Fruit fly (Drosophila melanogaster) whole organism, embryonic: Measurements from ENCODE around the gene HtrA2.

Experiments
- Awh ChIP-seq: fragments of 200-800 bp; sonication (Bioruptor generic); IDR thresholded peaks from 2 replicates; pipeline ENCODE4, ENCODE4 v1.3.6; 2022; ENCODE audit warnings: missing biosample characterization, missing genetic modification characterization
- CG10267 ChIP-seq: fragments of 200-800 bp; sonication (Bioruptor generic); optimal IDR thresholded peaks from 2 replicates; lab custom pipeline; 2018; ENCODE audit warnings: missing biosample characterization, mild to moderate bottlenecking, missing genetic modification characterization, moderate library complexity
- CG10979 ChIP-seq: fragments of 200-800 bp; sonication (Bioruptor generic); optimal IDR thresholded peaks from 2 replicates; lab custom pipeline; 2018; ENCODE audit warnings: missing biosample characterization, mild to moderate bottlenecking, missing genetic modification characterization, moderate library complexity
- CG11398 ChIP-seq: fragments of 200-800 bp; sonication (Bioruptor generic); optimal IDR thresholded peaks from 2 replicates; lab custom pipeline; 2016; ENCODE audit warnings: missing biosample characterization, missing genetic modification characterization
- CG11456 ChIP-seq: fragments of 200-800 bp; sonication (Bioruptor generic); IDR thresholded peaks from 3 replicates; pipeline ENCODE4 v1.3.6; 2022; ENCODE audit warnings: missing biosample characterization, missing genetic modification characterization
- CG12391 ChIP-seq: fragments of 200-800 bp; sonication (Bioruptor generic); optimal IDR thresholded peaks from 3 replicates; lab custom pipeline; 2018; ENCODE audit warnings: missing biosample characterization, mild to moderate bottlenecking, missing genetic modification characterization, moderate library complexity
- CG13624 ChIP-seq: fragments of 200-800 bp; sonication (Bioruptor generic); optimal IDR thresholded peaks from 2 replicates; lab custom pipeline; 2016; ENCODE audit warnings: missing biosample characterization, missing genetic modification characterization
- CG15514 ChIP-seq: fragments of 200-800 bp; sonication (Bioruptor generic); optimal IDR thresholded peaks from 3 replicates; lab custom pipeline; 2017; ENCODE audit warnings: missing biosample characterization, missing genetic modification characterization, mild to moderate bottlenecking, moderate library complexity, missing genetic modification reagents
- CG2678 ChIP-seq: fragments of 200-800 bp; sonication (Bioruptor generic); optimal IDR thresholded peaks from 3 replicates; lab custom pipeline; 2019; ENCODE audit warnings: missing biosample characterization, mild to moderate bottlenecking, missing genetic modification characterization, moderate library complexity
- CG2875 ChIP-seq: fragments of 200-800 bp; sonication (Bioruptor generic); optimal IDR thresholded peaks from 2 replicates; lab custom pipeline; 2017; ENCODE audit warnings: missing biosample characterization, mild to moderate bottlenecking, missing genetic modification characterization, missing genetic modification reagents
- CG3847 ChIP-seq: fragments of 200-800 bp; sonication (Bioruptor generic); IDR thresholded peaks from 2 replicates; pipeline ENCODE4 v1.3.6; 2022; ENCODE audit warnings: missing biosample characterization, missing genetic modification characterization
- CG6683 ChIP-seq: fragments of 200-800 bp; sonication (Bioruptor generic); optimal IDR thresholded peaks from 2 replicates; lab custom pipeline; 2017; ENCODE audit warnings: missing biosample characterization, mild to moderate bottlenecking, missing genetic modification characterization, missing genetic modification reagents
- CG7963 ChIP-seq: fragments of 200-800 bp; sonication (Bioruptor generic); IDR thresholded peaks from 3 replicates; pipeline ENCODE4 v1.3.6; 2022; ENCODE audit warnings: missing biosample characterization, missing genetic modification characterization; ENCODE audit not compliant: partially characterized antibody
- CG8944 ChIP-seq: fragments of 200-800 bp; sonication (Bioruptor generic); optimal IDR thresholded peaks from 3 replicates; lab custom pipeline; 2016; ENCODE audit warnings: missing biosample characterization, missing genetic modification characterization
- Doc2 ChIP-seq: fragments of 200-800 bp; sonication (Bioruptor generic); IDR thresholded peaks from 2 replicates; pipeline ENCODE4 v1.3.6; 2022; ENCODE audit warnings: missing biosample characterization, missing genetic modification characterization
- Elba2 ChIP-seq: fragments of 200-800 bp; sonication (Bioruptor generic); optimal IDR thresholded peaks from 3 replicates; lab custom pipeline; 2016; ENCODE audit warnings: missing biosample characterization, missing genetic modification characterization
- H2.0 ChIP-seq: fragments of 200-800 bp; sonication (Bioruptor generic); IDR thresholded peaks from 2 replicates; pipeline ENCODE4 v1.3.6; 2022; ENCODE audit warnings: missing biosample characterization, missing genetic modification characterization
- Lpt ChIP-seq: fragments of >200 bp; optimal IDR thresholded peaks from 2 replicates; lab custom pipeline; 2018; ENCODE audit warnings: missing biosample characterization, missing genetic modification characterization
- Med ChIP-seq: fragments of 200-800 bp; sonication (Bioruptor generic); peaks from one replicate; lab custom pipeline; 2016; ENCODE audit warnings: missing biosample characterization, missing genetic modification characterization, mild to moderate bottlenecking, inconsistent platforms, moderate library complexity
- Mrtf ChIP-seq: fragments of 200-800 bp; sonication (Bioruptor generic); IDR thresholded peaks from 3 replicates; pipeline ENCODE4 v1.3.6; 2022; ENCODE audit warnings: missing biosample characterization, missing genetic modification characterization
- Oaz ChIP-seq: fragments of 200-800 bp; sonication (Bioruptor generic); IDR thresholded peaks from 2 replicates; pipeline ENCODE4 v1.3.6; 2022; ENCODE audit warnings: missing biosample characterization, missing genetic modification characterization
- Ravus ChIP-seq: fragments of 200-800 bp; sonication (Bioruptor generic); IDR thresholded peaks from 2 replicates; pipeline ENCODE4 v1.3.6; 2022; ENCODE audit warnings: missing biosample characterization, missing genetic modification characterization
- Six4 ChIP-seq: fragments of 200-800 bp; sonication (Bioruptor generic); optimal IDR thresholded peaks from 2 replicates; lab custom pipeline; 2016; ENCODE audit warnings: missing biosample characterization, missing genetic modification characterization
- Vsx1 ChIP-seq: fragments of 200-800 bp; sonication (Bioruptor generic); optimal IDR thresholded peaks from 2 replicates; lab custom pipeline; 2017; ENCODE audit warnings: missing biosample characterization, mild to moderate bottlenecking, missing genetic modification characterization, missing genetic modification reagents
- cas ChIP-seq: fragments of 200-800 bp; sonication (Bioruptor generic); IDR thresholded peaks from 2 replicates; pipeline ENCODE4 v1.3.6; 2022; ENCODE audit warnings: missing biosample characterization, missing genetic modification characterization
- cg ChIP-seq: fragments of 200-800 bp; sonication (Bioruptor generic); optimal IDR thresholded peaks from 3 replicates; lab custom pipeline; 2019; ENCODE audit warnings: missing biosample characterization, mild to moderate bottlenecking, missing genetic modification characterization, moderate library complexity
- croc ChIP-seq: fragments of 200-800 bp; sonication (Bioruptor generic); conservative IDR thresholded peaks from 3 replicates; pipeline ENCODE4 v1.3.6; 2022; ENCODE audit warnings: missing biosample characterization, missing genetic modification characterization
- dimm ChIP-seq: fragments of 200-800 bp; sonication (Bioruptor generic); IDR thresholded peaks from 2 replicates; pipeline ENCODE4 v1.3.6; 2022; ENCODE audit warnings: missing biosample characterization, missing genetic modification characterization
- disco-r ChIP-seq: fragments of 200-800 bp; sonication (Bioruptor generic); optimal IDR thresholded peaks from 2 replicates; lab custom pipeline; 2016; ENCODE audit warnings: missing biosample characterization, missing genetic modification characterization
- dmrt11E ChIP-seq: fragments of 200-800 bp; sonication (Bioruptor generic); optimal IDR thresholded peaks from 3 replicates; lab custom pipeline; 2018; ENCODE audit warnings: missing biosample characterization, mild to moderate bottlenecking, missing genetic modification characterization, moderate library complexity
- gfzf ChIP-seq: fragments of 200-800 bp; sonication (Bioruptor generic); optimal IDR thresholded peaks from 2 replicates; lab custom pipeline; 2016; ENCODE audit warnings: missing biosample characterization, mild to moderate bottlenecking, missing genetic modification characterization, moderate library complexity
- ham ChIP-seq: fragments of 200-800 bp; sonication (Bioruptor generic); IDR thresholded peaks from 2 replicates; pipeline ENCODE4 v1.3.6; 2022; ENCODE audit warnings: missing biosample characterization, missing genetic modification characterization
- hth ChIP-seq: fragments of >200 bp; optimal IDR thresholded peaks from 2 replicates; lab custom pipeline; 2017; ENCODE audit warnings: inconsistent platforms
- ken ChIP-seq: fragments of 200-800 bp; sonication (Bioruptor generic); IDR thresholded peaks from 3 replicates; pipeline ENCODE4 v1.3.6; 2022; ENCODE audit warnings: missing biosample characterization, missing genetic modification characterization
- knrl ChIP-seq: fragments of 200-800 bp; sonication (Bioruptor generic); IDR thresholded peaks from 3 replicates; pipeline ENCODE4 v1.3.6; 2022; ENCODE audit warnings: missing biosample characterization, missing genetic modification characterization; ENCODE audit not compliant: partially characterized antibody
- lbe ChIP-seq: fragments of 200-800 bp; sonication (Bioruptor generic); optimal IDR thresholded peaks from 2 replicates; lab custom pipeline; 2016; ENCODE audit warnings: missing biosample characterization, mild to moderate bottlenecking, missing genetic modification characterization
- nerfin-1 ChIP-seq: fragments of 200-800 bp; sonication (Bioruptor generic); optimal IDR thresholded peaks from 3 replicates; lab custom pipeline; 2019; ENCODE audit warnings: missing biosample characterization, mild to moderate bottlenecking, missing genetic modification characterization, moderate library complexity
- otp ChIP-seq: fragments of 200-800 bp; sonication (Bioruptor generic); IDR thresholded peaks from 3 replicates; pipeline ENCODE4, ENCODE4 v1.3.6; 2022; ENCODE audit warnings: missing biosample characterization, missing genetic modification characterization
- pb ChIP-seq: fragments of 200-800 bp; sonication (Bioruptor generic); optimal IDR thresholded peaks from 3 replicates; lab custom pipeline; 2016; ENCODE audit warnings: missing biosample characterization, missing genetic modification characterization
- peb ChIP-seq: fragments of 200-800 bp; sonication (Bioruptor generic); IDR thresholded peaks from 2 replicates; pipeline ENCODE4 v1.3.6; 2022; ENCODE audit warnings: missing biosample characterization, missing genetic modification characterization
- sens-2 ChIP-seq: fragments of 200-800 bp; sonication (Bioruptor generic); IDR thresholded peaks from 2 replicates; pipeline ENCODE4 v1.3.6; 2022; ENCODE audit warnings: missing biosample characterization, missing genetic modification characterization
- slou ChIP-seq: fragments of 200-800 bp; sonication (Bioruptor generic); optimal IDR thresholded peaks from 3 replicates; lab custom pipeline; 2016; ENCODE audit warnings: missing biosample characterization, missing genetic modification characterization
- so ChIP-seq: fragments of 200-800 bp; sonication (Bioruptor generic); IDR thresholded peaks from 3 replicates; pipeline ENCODE4 v1.3.6; 2022; ENCODE audit warnings: missing biosample characterization, missing genetic modification characterization
- stwl ChIP-seq: fragments of 200-800 bp; sonication (Bioruptor generic); optimal IDR thresholded peaks from 3 replicates; lab custom pipeline; 2018; ENCODE audit warnings: missing biosample characterization, mild to moderate bottlenecking, missing genetic modification characterization, moderate library complexity
- sug ChIP-seq: fragments of 200-800 bp; optimal IDR thresholded peaks from 2 replicates; lab custom pipeline; 2019; ENCODE audit warnings: missing biosample characterization, mild to moderate bottlenecking, missing genetic modification characterization, moderate library complexity
- toy ChIP-seq: fragments of 200-800 bp; sonication (Bioruptor generic); IDR thresholded peaks from 2 replicates; pipeline ENCODE4 v1.3.6; 2022; ENCODE audit warnings: missing biosample characterization, missing genetic modification characterization
- tx ChIP-seq: fragments of 200-800 bp; sonication (Bioruptor generic); optimal IDR thresholded peaks from 2 replicates; lab custom pipeline; 2016; ENCODE audit warnings: missing biosample characterization, missing genetic modification characterization
- zfh1 ChIP-seq: fragments of 200-800 bp; sonication (Bioruptor generic); IDR thresholded peaks from 3 replicates; pipeline ENCODE4 v1.3.6; 2022; ENCODE audit warnings: missing biosample characterization, missing genetic modification characterization

HtrA2 gene

dm6 chr3R:14472580-14473353 lies 38.7 kb downstream of the HtrA2 start (continued):
- TF ChIP-seq CG6683 (GFP tag; lab: Kevin White, UChicago) (no peak), CG15514 (GFP tag; lab: Kevin White, UChicago) (peak; percentile 46), CG2678 (tag; lab: Kevin White, UChicago) (peak; percentile 49)
- TF ChIP-seq, all 482 proteins: peak for 62

- no peak for TF ChIP-seq slou (GFP tag; lab: Kevin White, UChicago)
- no peak for TF ChIP-seq Oaz (GFP tag; lab: Robert Waterston, UW)
- TF ChIP-seq CG7963 (GFP tag; lab: Robert Waterston, UW): no peak
- no peak for TF ChIP-seq Elba2
- no peak for TF ChIP-seq CG8944 (GFP tag; lab: Kevin White, UChicago)
- no peak for TF ChIP-seq knrl (GFP tag; lab: Robert Waterston, UW)
- no peak for TF ChIP-seq croc
- no peak for TF ChIP-seq Mrtf (GFP tag; lab: Robert Waterston, UW)
- TF ChIP-seq nerfin-1: no peak
- TF ChIP-seq CG13624 (GFP tag; lab: Kevin White, UChicago): no peak
- no peak for TF ChIP-seq Awh (GFP tag; lab: Robert Waterston, UW)
- TF ChIP-seq Vsx1 (GFP tag; lab: Kevin White, UChicago): no peak
Observed at dm6 chr3R:14471426-14471825, 40.1 kb downstream of the HtrA2 start.

- TF ChIP-seq CG2875 (GFP tag; lab: Kevin White, UChicago): peak; percentile 8
- no peak for TF ChIP-seq H2.0 (GFP tag; lab: Robert Waterston, UW)
- TF ChIP-seq pb (GFP tag; lab: Kevin White, UChicago): no peak
- TF ChIP-seq CG11456 (GFP tag; lab: Robert Waterston, UW): no peak
- TF ChIP-seq ken: 0 out of 3 replicates have a peak, but pooled peaks have one; percentile 27
- no peak for TF ChIP-seq Ravus
- peak; percentile 16 for TF ChIP-seq Six4 (GFP tag; lab: Kevin White, UChicago)
- no peak for TF ChIP-seq ham
- no peak for TF ChIP-seq Oaz (GFP tag; lab: Robert Waterston, UW)
- peak; percentile 81 for TF ChIP-seq dmrt11E (tag; lab: Kevin White, UChicago)
- TF ChIP-seq CG10979: peak; percentile 67
- TF ChIP-seq dimm: no peak
- no peak for TF ChIP-seq gfzf (GFP tag; lab: Kevin White, UChicago)
- no peak for TF ChIP-seq toy (GFP tag; lab: Robert Waterston, UW)
- no peak for TF ChIP-seq Doc2 (GFP tag; lab: Robert Waterston, UW)
- TF ChIP-seq otp (GFP tag; lab: Robert Waterston, UW): peak; percentile 56; the same call in 1 of the 3 replicates
- no peak for TF ChIP-seq sens-2 (GFP tag; lab: Robert Waterston, UW)
- TF ChIP-seq tx (GFP tag; lab: Kevin White, UChicago): no peak
- no peak for TF ChIP-seq sug (tag; lab: Kevin White, UChicago)
- no peak for TF ChIP-seq hth (lab: Kevin White, UChicago)
- no peak for TF ChIP-seq cas (GFP tag; lab: Robert Waterston, UW)
- TF ChIP-seq CG10267 (tag; lab: Kevin White, UChicago): peak; percentile 47
- peak; percentile 59 for TF ChIP-seq CG12391 (tag; lab: Kevin White, UChicago)
- TF ChIP-seq so (GFP tag; lab: Robert Waterston, UW): no peak
- TF ChIP-seq CG3847 (GFP tag; lab: Robert Waterston, UW): no peak
- TF ChIP-seq zfh1 (GFP tag; lab: Robert Waterston, UW): peak; percentile 40; the same call in 1 of the 3 replicates
- TF ChIP-seq disco-r: no peak
- no peak for TF ChIP-seq lbe (GFP tag; lab: Kevin White, UChicago)
- no peak for TF ChIP-seq stwl (tag; lab: Kevin White, UChicago)
- TF ChIP-seq peb (GFP tag; lab: Robert Waterston, UW): no peak
- TF ChIP-seq Lpt: no peak
- no peak for TF ChIP-seq cg (GFP tag; lab: Kevin White, UChicago)
- no peak for TF ChIP-seq CG11398 (GFP tag; lab: Kevin White, UChicago)
- TF ChIP-seq Med (GFP tag; lab: Kevin White, UChicago): peak; percentile 81
Observed at dm6 chr3R:14470630-14471029, 40.9 kb downstream of the HtrA2 start.
